Worm (Caenorhabditis elegans): ENCODE measurements around the gene Y38H6C.16.
"Not testable (repeated sequence)": the region's sequence is repeated elsewhere in the genome, so short reads cannot be mapped to it uniquely, and the experiment has no call there.

Y38H6C.16 gene

ce11 chrV:20517005-20517404 is 22.1 kb downstream of the Y38H6C.16 start:
- peak; percentile 37 for TF ChIP-seq nhr-85 (tag)
- TF ChIP-seq fos-1 (tag; optimal IDR thresholded peaks at IDR 0.05): no peak
- TF ChIP-seq alr-1 (tag; optimal IDR thresholded peaks at IDR 0.05; ENCODE audit: borderline replicate concordance): no peak
- TF ChIP-seq dpl-1 (GFP tag; optimal IDR thresholded peaks at IDR 0.05): no peak
- no peak for TF ChIP-seq hlh-17 (GFP tag; optimal IDR thresholded peaks at IDR 0.05; ENCODE audit: borderline replicate concordance)
- no peak for TF ChIP-seq ceh-8 (GFP tag; optimal IDR thresholded peaks at IDR 0.05)
- TF ChIP-seq tbx-2 (tag; optimal IDR thresholded peaks at IDR 0.05): no peak
- TF ChIP-seq C16A3.4 (tag; optimal IDR thresholded peaks at IDR 0.05): no peak

ce11 chrV:20514483-20514882 is 24.7 kb downstream of the Y38H6C.16 start:
- peak; percentile 6 for TF ChIP-seq elt-2 (tag; optimal IDR thresholded peaks at IDR 0.05)
- no peak for TF ChIP-seq unc-130 (tag; optimal IDR thresholded peaks at IDR 0.05)
- TF ChIP-seq aly-2 (tag; optimal IDR thresholded peaks at IDR 0.05): no peak

ce11 chrV:20513661-20514060 is 25.5 kb downstream of the Y38H6C.16 start, which contains the start of gene Y38H6C.8:
TSS of gene Y38H6C.8 (plus strand) at chrV:20513961.
- TF ChIP-seq unc-130 (tag; optimal IDR thresholded peaks at IDR 0.05); Y116A8C.19 (tag; optimal IDR thresholded peaks at IDR 0.05; ENCODE audit: borderline replicate concordance); grh-1 (GFP tag; IDR thresholded peaks at IDR 0.05): not testable (repeated sequence)

ce11 chrV:20509427-20509826 is 29.7 kb downstream of the Y38H6C.16 start:
- TF ChIP-seq efl-1 (optimal IDR thresholded peaks at IDR 0.05): no peak
- peak in 1 of 2 experiments; percentile 52 for TF ChIP-seq efl-1 (GFP tag; optimal IDR thresholded peaks at IDR 0.05 in 1 of 2)
- TF ChIP-seq aly-2 (tag; optimal IDR thresholded peaks at IDR 0.05): no peak

ce11 chrV:20506542-20506941 is 32.6 kb downstream of the Y38H6C.16 start:
- TF ChIP-seq hlh-17 (GFP tag; optimal IDR thresholded peaks at IDR 0.05; ENCODE audit: borderline replicate concordance) (no peak), unc-98 (GFP tag; IDR thresholded peaks at IDR 0.05) (no peak), nhr-85 (tag) (peak; percentile 16)

DNA sequence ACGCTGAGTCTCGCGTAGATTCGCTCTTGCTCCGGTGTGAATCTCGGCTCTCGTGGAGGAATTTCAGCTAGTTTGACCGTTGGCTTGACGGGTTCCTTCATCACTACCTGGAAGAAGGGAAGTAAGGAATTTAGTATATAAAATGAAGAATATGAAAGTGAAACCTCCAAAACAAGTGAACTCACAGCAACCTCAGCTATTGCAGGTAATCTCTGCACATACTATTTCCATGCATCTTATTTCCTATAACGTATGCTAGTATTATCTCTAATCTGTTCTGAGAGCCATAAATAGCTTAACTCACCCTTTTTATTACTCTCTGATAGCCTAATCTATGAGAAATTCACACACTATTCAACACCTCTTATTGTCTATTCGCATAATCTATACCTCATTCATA is 34.1 kb downstream of the Y38H6C.16 start, which contains the start of gene Y38H6C.4:
Gene Y38H6C.4, minus strand, starts transcription at position 101 of the 400 bp plus-strand sequence.
- TF ChIP-seq vab-15 (tag; optimal IDR thresholded peaks at IDR 0.05) (no peak), ztf-11 (tag; optimal IDR thresholded peaks at IDR 0.05) (no peak), C16A3.4 (tag; optimal IDR thresholded peaks at IDR 0.05) (no peak), grh-1 (GFP tag; IDR thresholded peaks at IDR 0.05) (no peak), nhr-237 (tag; optimal IDR thresholded peaks at IDR 0.05) (no peak)

ce11 chrV:20500405-20500804 is 38.7 kb downstream of the Y38H6C.16 start, which contains the start of gene dct-14:
TSS of gene dct-14 (minus strand) at chrV:20500505.
- no peak for TF ChIP-seq efl-1 (optimal IDR thresholded peaks at IDR 0.05)
- peak in 1 of 2 experiments; percentile 1 for TF ChIP-seq efl-1 (GFP tag; optimal IDR thresholded peaks at IDR 0.05 in 1 of 2)
- peak; percentile 14 for TF ChIP-seq fkh-8 (tag; optimal IDR thresholded peaks at IDR 0.05)
- TF ChIP-seq egl-13 (tag; optimal IDR thresholded peaks at IDR 0.05): no peak
- no peak for TF ChIP-seq F16B12.6 (tag; optimal IDR thresholded peaks at IDR 0.05)
- no peak for TF ChIP-seq isw-1 (GFP tag; IDR thresholded peaks at IDR 0.05)

- no peak for TF ChIP-seq nhr-84 (tag; optimal IDR thresholded peaks at IDR 0.05)
- no peak for TF ChIP-seq C34B4.2 (tag; optimal IDR thresholded peaks at IDR 0.05)
- no peak for TF ChIP-seq ztf-11 (tag; optimal IDR thresholded peaks at IDR 0.05)
These were observed 39.5 kb downstream of the Y38H6C.16 start for ce11 chrV:20499642-20500041.

ce11 chrV:20498980-20499379 is 40.2 kb downstream of the Y38H6C.16 start, which contains the start of gene dct-16:
TSS of gene dct-16 (minus strand) at chrV:20499057.
- TF ChIP-seq nhr-237 (tag; optimal IDR thresholded peaks at IDR 0.05) (no peak), mdl-1 (tag; optimal IDR thresholded peaks at IDR 0.05) (peak in 1 of 2 experiments; percentile 12), mab-9 (GFP tag; IDR thresholded peaks at IDR 0.05) (no peak), fkh-8 (tag; optimal IDR thresholded peaks at IDR 0.05) (no peak), skn-1 (tag; optimal IDR thresholded peaks at IDR 0.05) (no peak), nhr-71 (tag; optimal IDR thresholded peaks at IDR 0.05) (peak; percentile 18), C16A3.4 (tag; optimal IDR thresholded peaks at IDR 0.05) (no peak), lin-14 (GFP tag; optimal IDR thresholded peaks at IDR 0.05) (peak; percentile 15), lin-39 (tag; optimal IDR thresholded peaks at IDR 0.05) (no peak), elt-2 (tag; optimal IDR thresholded peaks at IDR 0.05) (peak; percentile 72), lin-35 (GFP tag; optimal IDR thresholded peaks at IDR 0.05) (peak in 1 of 2 experiments; percentile 15), tlp-1 (tag; optimal IDR thresholded peaks at IDR 0.05) (no peak)
